Fruit fly (Drosophila melanogaster): Measurements from ENCODE around the gene CG17237.

DNA sequence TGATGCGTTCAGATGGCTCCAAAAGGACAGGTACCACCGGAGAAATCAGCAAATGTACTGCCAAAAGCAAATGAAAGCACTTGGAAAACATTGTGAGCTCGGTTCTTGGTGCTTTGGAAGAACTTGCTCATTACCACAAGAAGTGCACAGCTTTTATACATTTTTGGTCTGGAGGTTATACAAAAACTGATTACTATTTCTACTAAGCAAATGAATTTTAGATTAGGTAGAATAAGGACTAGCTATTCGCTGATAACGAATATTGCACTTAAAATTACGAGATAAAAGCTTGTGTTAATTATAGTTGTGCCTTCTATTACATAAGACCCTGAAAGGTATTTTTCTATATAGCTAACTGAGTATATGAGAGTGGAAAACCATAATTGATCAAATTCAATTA is 34.3 kb downstream of the CG17237 start, which contains the start of gene Send1:
- TF ChIP-seq CG3919 (GFP tag; optimal IDR thresholded peaks at IDR 0.05) (no peak), CG9139 (GFP tag; optimal IDR thresholded peaks at IDR 0.05) (no peak), Lpt (GFP tag; optimal IDR thresholded peaks at IDR 0.05) (no peak), achi (GFP tag; optimal IDR thresholded peaks at IDR 0.05) (no peak), CG34406 (GFP tag; optimal IDR thresholded peaks at IDR 0.05) (no peak), eg (GFP tag; IDR thresholded peaks at IDR 0.05) (no peak), fkh (GFP tag; optimal IDR thresholded peaks at IDR 0.05) (no peak), Sox15 (GFP tag; optimal IDR thresholded peaks at IDR 0.05) (no peak), Hr4 (GFP tag; optimal IDR thresholded peaks at IDR 0.05) (no peak), CG32006 (GFP tag; optimal IDR thresholded peaks at IDR 0.05) (no peak), CG6276 (GFP tag; optimal IDR thresholded peaks at IDR 0.05) (no peak), CG6854 (GFP tag; optimal IDR thresholded peaks at IDR 0.05) (no peak), Eip75B (GFP tag; optimal IDR thresholded peaks at IDR 0.05) (no peak), lz (GFP tag; optimal IDR thresholded peaks at IDR 0.05) (no peak)
